Worm (Caenorhabditis elegans) whole organism, L2 larva: ENCODE data around the gene fut-3.

Source experiments
- ama-1 ChIP-seq: fragments of 150-350 bp; optimal IDR thresholded peaks from 2 replicates; lab custom pipeline; 2018; ENCODE audit warnings: inconsistent platforms
- egl-27 ChIP-seq: sonication (generic microtip); optimal IDR thresholded peaks from 3 replicates; lab custom pipeline; 2017; ENCODE audit warnings: missing biosample characterization, missing genetic modification reagents, missing genetic modification characterization
- lin-13 ChIP-seq: fragments of 150-350 bp; optimal IDR thresholded peaks from 2 replicates; lab custom pipeline; 2014; ENCODE audit warnings: missing biosample characterization, missing genetic modification reagents, missing genetic modification characterization
- nhr-10 ChIP-seq: sonication (generic microtip); optimal IDR thresholded peaks from 2 replicates; lab custom pipeline; 2017; ENCODE audit warnings: missing biosample characterization, missing genetic modification characterization
- nhr-77 ChIP-seq: fragments of 150-350 bp; optimal IDR thresholded peaks from 2 replicates; lab custom pipeline; 2014; ENCODE audit warnings: missing biosample characterization, missing genetic modification characterization
- unc-39 ChIP-seq: fragments of 150-350 bp; optimal IDR thresholded peaks from 2 replicates; lab custom pipeline; 2014; ENCODE audit warnings: missing biosample characterization, missing genetic modification characterization
- unc-62 ChIP-seq: fragments of 150-350 bp; optimal IDR thresholded peaks from 2 replicates; lab custom pipeline; 2014; ENCODE audit warnings: missing biosample characterization, missing genetic modification reagents, missing genetic modification characterization
- zag-1 ChIP-seq: fragments of 150-350 bp; optimal IDR thresholded peaks from 2 replicates; lab custom pipeline; 2014; ENCODE audit warnings: missing biosample characterization, missing genetic modification characterization

- TF ChIP-seq ama-1 (peak; percentile 91), egl-27 (peak; percentile 5), nhr-10 (tag; lab: Kevin White, UChicago) (no peak), lin-13 (peak; percentile 42), zag-1 (no peak), unc-39 (tag; lab: Kevin White, UChicago) (no peak), unc-62 (GFP tag; lab: Kevin White, UChicago) (no peak), nhr-77 (tag; lab: Kevin White, UChicago) (no peak)
Observed at ce11 chrII:5701485-5701884, 41.9 kb upstream of the fut-3 start.
